Worm (Caenorhabditis elegans): ENCODE data around the gene srbc-21.

DNA sequence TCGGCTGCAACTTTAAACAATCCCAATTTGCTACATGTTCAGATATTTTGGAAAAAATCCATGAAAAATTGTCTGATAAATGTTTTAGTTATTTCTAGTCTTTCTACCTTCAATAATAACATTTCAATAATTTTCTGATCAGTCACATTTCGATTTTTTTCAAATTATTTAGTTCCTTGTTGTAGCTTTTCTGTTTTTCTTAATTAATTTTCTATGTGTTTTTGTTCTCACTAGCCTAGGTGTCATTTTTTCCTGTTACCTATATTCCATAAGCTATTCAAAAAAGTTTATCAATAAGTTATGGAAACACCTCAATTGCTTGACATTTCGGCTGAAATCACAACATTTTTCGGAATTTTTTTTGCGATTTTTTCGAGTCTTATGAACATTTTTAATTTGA is 2.1 kb upstream of the srbc-21 start, which contains the start of gene srbc-23:
- no peak for TF ChIP-seq ztf-29 (GFP tag; IDR thresholded peaks at IDR 0.05)
- TF ChIP-seq tab-1 (GFP tag; IDR thresholded peaks at IDR 0.05): no peak
- TF ChIP-seq ref-1 (GFP tag; conservative IDR thresholded peaks at IDR 0.05): no peak
- no peak for TF ChIP-seq klf-2 (GFP tag; conservative IDR thresholded peaks at IDR 0.05)
- no peak for TF ChIP-seq cog-1 (tag; optimal IDR thresholded peaks at IDR 0.05)
- no peak for TF ChIP-seq T22C8.4 (GFP tag; IDR thresholded peaks at IDR 0.05)

All from whole organism, midembryonic.